Fruit fly (Drosophila melanogaster): Measurements from ENCODE around the gene CG18557.

dm6 chr2L:2812137-2812536 lies 33.4 kb downstream of the CG18557 start, which contains the start of gene CG2964:
- TF ChIP-seq CG33017 (tag; optimal IDR thresholded peaks at IDR 0.05) (no peak), tj (GFP tag; optimal IDR thresholded peaks at IDR 0.05) (no peak), Clk (GFP tag; optimal IDR thresholded peaks at IDR 0.05) (no peak), CG12768 (GFP tag; optimal IDR thresholded peaks at IDR 0.05) (no peak), bab1 (GFP tag; optimal IDR thresholded peaks at IDR 0.05) (no peak)
